Worm (Caenorhabditis elegans) whole organism, L4 larva: ENCODE measurements around the gene H12D21.5.

Source experiments
- D1046.2 ChIP-seq: fragments of 200-800 bp; sonication (Bioruptor generic); IDR thresholded peaks from 2 replicates; pipeline ENCODE4 v1.3.6; 2022; ENCODE audit warnings: missing genetic modification characterization, missing compliant biosample characterization
- Y105C5A.15 ChIP-seq: fragments of 200-800 bp; sonication (Bioruptor generic); IDR thresholded peaks from 2 replicates; pipeline ENCODE4 v1.3.6; 2022; ENCODE audit warnings: missing genetic modification characterization, missing compliant biosample characterization
- ZK546.5 ChIP-seq, 2 experiments: sonication (generic microtip); optimal IDR thresholded peaks; 2 replicates each; lab custom pipeline; 2017; ENCODE audit warnings: missing biosample characterization in 2 of 2, missing genetic modification characterization in 2 of 2
- aha-1 ChIP-seq: fragments of 150-350 bp; peaks from one replicate; lab custom pipeline; 2014; ENCODE audit warnings: missing biosample characterization, missing genetic modification characterization
- attf-4 ChIP-seq: sonication (generic microtip); optimal IDR thresholded peaks from 3 replicates; lab custom pipeline; 2017; ENCODE audit warnings: missing biosample characterization, missing genetic modification characterization
- ceh-32 ChIP-seq: sonication (generic microtip); optimal IDR thresholded peaks from 2 replicates; lab custom pipeline; 2016; ENCODE audit warnings: mild to moderate bottlenecking, missing genetic modification characterization, missing compliant biosample characterization; ENCODE audit not compliant: poor library complexity
- ceh-44 ChIP-seq: fragments of 200-800 bp; sonication (Bioruptor generic); IDR thresholded peaks from 2 replicates; pipeline ENCODE4 v1.3.6; 2022; ENCODE audit warnings: missing genetic modification reagents, missing genetic modification characterization, missing compliant biosample characterization
- ctbp-1 ChIP-seq: fragments of 200-800 bp; sonication (Bioruptor generic); IDR thresholded peaks from 2 replicates; pipeline ENCODE4 v1.3.6; 2022; ENCODE audit warnings: missing genetic modification reagents, missing genetic modification characterization, missing compliant biosample characterization
- daf-12 ChIP-seq: fragments of 150-350 bp; optimal IDR thresholded peaks from 2 replicates; lab custom pipeline; 2014; ENCODE audit warnings: missing biosample characterization, missing genetic modification reagents, missing genetic modification characterization
- daf-16 ChIP-seq, 3 experiments: sonication (generic microtip); optimal IDR thresholded peaks; 2 replicates each; lab custom pipeline; 2016 to 2017; ENCODE audit warnings: missing genetic modification characterization in 3 of 3, missing genetic modification reagents in 3 of 3, mild to moderate bottlenecking in 2 of 3, missing compliant biosample characterization in 2 of 3, missing biosample characterization in 1 of 3, moderate library complexity in 1 of 3
- daf-8 ChIP-seq: fragments of 200-800 bp; sonication (Bioruptor generic); IDR thresholded peaks from 2 replicates; pipeline ENCODE4 v1.3.6; 2022; ENCODE audit warnings: missing genetic modification characterization, missing compliant biosample characterization
- dmd-6 ChIP-seq: fragments of 200-800 bp; sonication (Bioruptor generic); IDR thresholded peaks from 2 replicates; pipeline ENCODE4 v1.3.6; 2022; ENCODE audit warnings: missing genetic modification reagents, missing genetic modification characterization, missing compliant biosample characterization
- duxl-1 ChIP-seq: sonication (generic microtip); optimal IDR thresholded peaks from 2 replicates; lab custom pipeline; 2016; ENCODE audit warnings: mild to moderate bottlenecking, missing genetic modification characterization, moderate library complexity, missing compliant biosample characterization; ENCODE audit not compliant: poor library complexity
- egl-27 ChIP-seq: sonication (generic microtip); optimal IDR thresholded peaks from 3 replicates; lab custom pipeline; 2017; ENCODE audit warnings: missing biosample characterization, missing genetic modification reagents, missing genetic modification characterization
- hif-1 ChIP-seq, 2 experiments: sonication (generic microtip); optimal IDR thresholded peaks; 2 replicates each; lab custom pipeline; 2016 to 2017; ENCODE audit warnings: missing compliant biosample characterization in 2 of 2, missing genetic modification characterization in 2 of 2, missing genetic modification reagents in 2 of 2, missing genotype in 2 of 2, mild to moderate bottlenecking in 1 of 2
- hlh-11 ChIP-seq: fragments of 200-800 bp; sonication (Bioruptor generic); optimal IDR thresholded peaks from 2 replicates; lab custom pipeline; 2018; ENCODE audit warnings: mild to moderate bottlenecking, missing genetic modification characterization, missing compliant biosample characterization
- jun-1 ChIP-seq: fragments of 150-350 bp; optimal IDR thresholded peaks from 2 replicates; lab custom pipeline; 2014; ENCODE audit warnings: missing biosample characterization, missing genetic modification reagents, missing genetic modification characterization
- lin-1 ChIP-seq: fragments of 200-800 bp; sonication (Bioruptor generic); IDR thresholded peaks from 2 replicates; pipeline ENCODE4 v1.3.6; 2022; ENCODE audit warnings: missing genetic modification reagents, missing genetic modification characterization, missing compliant biosample characterization
- lin-15B ChIP-seq: fragments of 150-350 bp; sonication (generic microtip); optimal IDR thresholded peaks from 3 replicates; lab custom pipeline; 2014; ENCODE audit warnings: missing biosample characterization, missing genetic modification characterization
- lin-29 ChIP-seq: fragments of 200-800 bp; sonication (Bioruptor generic); IDR thresholded peaks from 2 replicates; pipeline ENCODE4 v1.3.6; 2022; ENCODE audit warnings: missing genetic modification reagents, missing genetic modification characterization, missing compliant biosample characterization
- lir-3 ChIP-seq: sonication (generic microtip); optimal IDR thresholded peaks from 2 replicates; lab custom pipeline; 2016; ENCODE audit warnings: mild to moderate bottlenecking, missing genetic modification characterization, missing compliant biosample characterization
- mdl-1 ChIP-seq, 2 experiments: fragments of 150-350 bp in 1 of 2; sonication (generic microtip) in 1 of 2; optimal IDR thresholded peaks; 2 replicates each; lab custom pipeline; 2014 to 2017; ENCODE audit warnings: missing biosample characterization in 2 of 2, missing genetic modification characterization in 2 of 2
- mdt-29 ChIP-seq: fragments of 200-800 bp; sonication (Bioruptor generic); IDR thresholded peaks from 2 replicates; pipeline ENCODE4 v1.3.6; 2022; ENCODE audit warnings: missing genetic modification reagents, missing genetic modification characterization, missing compliant biosample characterization
- mes-2 ChIP-seq: sonication (generic microtip); optimal IDR thresholded peaks from 2 replicates; lab custom pipeline; 2016; ENCODE audit warnings: missing genotype, mild to moderate bottlenecking, missing genetic modification characterization, missing compliant biosample characterization; ENCODE audit not compliant: poor library complexity, severe bottlenecking
- mxl-2 ChIP-seq: fragments of 200-800 bp; sonication (Bioruptor generic); conservative IDR thresholded peaks from 2 replicates; pipeline ENCODE4 v1.3.6; 2022; ENCODE audit warnings: missing genetic modification reagents, missing genetic modification characterization, missing compliant biosample characterization
- mxl-3 ChIP-seq: fragments of 200-800 bp; sonication (Bioruptor generic); optimal IDR thresholded peaks from 2 replicates; lab custom pipeline; 2018; ENCODE audit warnings: mild to moderate bottlenecking, missing genetic modification characterization, missing compliant biosample characterization
- nhr-10 ChIP-seq: fragments of 150-350 bp; optimal IDR thresholded peaks from 2 replicates; lab custom pipeline; 2014; ENCODE audit warnings: missing biosample characterization, missing genetic modification characterization
- nhr-11 ChIP-seq: fragments of 150-350 bp; optimal IDR thresholded peaks from 2 replicates; lab custom pipeline; 2014; ENCODE audit warnings: missing biosample characterization, missing genetic modification characterization
- nhr-111 ChIP-seq: fragments of 200-800 bp; sonication (Bioruptor generic); optimal IDR thresholded peaks from 2 replicates; lab custom pipeline; 2018; ENCODE audit warnings: mild to moderate bottlenecking, missing genetic modification characterization, missing compliant biosample characterization
- nhr-25 ChIP-seq: sonication (generic microtip); optimal IDR thresholded peaks from 2 replicates; lab custom pipeline; 2017; ENCODE audit warnings: missing genetic modification characterization, mild to moderate bottlenecking, missing compliant biosample characterization, antibody characterized with exemption, moderate library complexity, borderline replicate concordance; ENCODE audit not compliant: insufficient read depth
- nhr-28 ChIP-seq: fragments of 150-350 bp; optimal IDR thresholded peaks from 2 replicates; lab custom pipeline; 2014; ENCODE audit warnings: missing biosample characterization, missing genetic modification characterization
- nhr-48 ChIP-seq: sonication (generic microtip); optimal IDR thresholded peaks from 2 replicates; lab custom pipeline; 2016; ENCODE audit warnings: mild to moderate bottlenecking, missing genetic modification characterization, missing compliant biosample characterization
- nhr-6 ChIP-seq: fragments of 150-350 bp; optimal IDR thresholded peaks from 2 replicates; lab custom pipeline; 2014; ENCODE audit warnings: missing biosample characterization, missing genetic modification characterization
- nhr-77 ChIP-seq: fragments of 150-350 bp; optimal IDR thresholded peaks from 2 replicates; lab custom pipeline; 2014; ENCODE audit warnings: missing biosample characterization, missing genetic modification characterization
- pha-4 ChIP-seq, 2 experiments: fragments of 150-350 bp in 1 of 2; fragments of 200-800 bp in 1 of 2; sonication (Bioruptor generic) in 1 of 2; IDR thresholded peaks in 1 of 2; optimal IDR thresholded peaks in 1 of 2; 2 replicates each; pipeline versions ENCODE4 v1.3.6 to Lab custom; 2014 to 2022; ENCODE audit warnings: missing genetic modification characterization in 2 of 2, missing genetic modification reagents in 2 of 2, missing biosample characterization in 1 of 2, missing compliant biosample characterization in 1 of 2
- php-3 ChIP-seq: fragments of 200-800 bp; sonication (Bioruptor generic); IDR thresholded peaks from 2 replicates; pipeline ENCODE4 v1.3.6; 2022; ENCODE audit warnings: missing genetic modification reagents, missing genetic modification characterization, missing compliant biosample characterization
- saeg-2 ChIP-seq: fragments of 200-800 bp; sonication (Bioruptor generic); IDR thresholded peaks from 2 replicates; pipeline ENCODE4 v1.3.6; 2022; ENCODE audit warnings: missing genetic modification reagents, missing genetic modification characterization, missing compliant biosample characterization
- skn-1 ChIP-seq: fragments of 150-350 bp; optimal IDR thresholded peaks from 2 replicates; lab custom pipeline; 2014; ENCODE audit warnings: missing biosample characterization, missing genetic modification characterization
- snpc-4 ChIP-seq: fragments of 150-350 bp; optimal IDR thresholded peaks from 2 replicates; lab custom pipeline; 2014; ENCODE audit warnings: missing biosample characterization, missing genetic modification characterization
- tra-1 ChIP-seq: fragments of 200-800 bp; sonication (Bioruptor generic); IDR thresholded peaks from 2 replicates; pipeline ENCODE4 v1.3.6; 2022; ENCODE audit warnings: missing genetic modification reagents, missing genetic modification characterization, missing compliant biosample characterization
- unc-62 ChIP-seq, 3 experiments: fragments of 150-350 bp in 1 of 3; sonication (generic microtip); optimal IDR thresholded peaks in 2 of 3; peaks in 1 of 3; 1 replicate in 1 of 3; 2 replicates in 2 of 3; lab custom pipeline; 2014 to 2017; ENCODE audit warnings: missing biosample characterization in 3 of 3, missing genetic modification characterization in 3 of 3, missing genetic modification reagents in 3 of 3, missing genotype in 1 of 3
- zfp-2 ChIP-seq: sonication (generic microtip); optimal IDR thresholded peaks from 2 replicates; lab custom pipeline; 2016; ENCODE audit warnings: mild to moderate bottlenecking, missing genetic modification characterization, missing compliant biosample characterization

H12D21.5 gene

ce11 chrV:14852620-14853019 is 41.2 kb upstream of the H12D21.5 start:
- TF ChIP-seq nhr-11 (tag; lab: Kevin White, UChicago) = no peak
- TF ChIP-seq egl-27 (tag; lab: Kevin White, UChicago) = no peak
- TF ChIP-seq ceh-44 (GFP tag; lab: Robert Waterston, UW) = no peak
- peak; percentile 90 for TF ChIP-seq aha-1
- no peak for TF ChIP-seq saeg-2 (GFP tag; lab: Robert Waterston, UW)
- TF ChIP-seq lir-3 = no peak
- peak in 1 of 2 experiments; percentile 85 for TF ChIP-seq unc-62 (GFP tag; optimal IDR thresholded peaks at IDR 0.05 in 1 of 2; lab: Kevin White, UChicago)
- no peak for TF ChIP-seq unc-62 (tag; optimal IDR thresholded peaks at IDR 0.05; lab: Kevin White, UChicago)
- no peak for TF ChIP-seq php-3 (GFP tag; lab: Robert Waterston, UW)
- no peak for TF ChIP-seq daf-8 (GFP tag; lab: Robert Waterston, UW)
- no peak for TF ChIP-seq mxl-2
- TF ChIP-seq nhr-6 (tag; lab: Kevin White, UChicago) = no peak
- TF ChIP-seq hlh-11 (tag; lab: Kevin White, UChicago) = no peak
- TF ChIP-seq mdt-29 (GFP tag; lab: Robert Waterston, UW) = no peak
- TF ChIP-seq Y105C5A.15 (GFP tag; lab: Robert Waterston, UW) = no peak
- no peak for TF ChIP-seq nhr-111 (GFP tag; lab: Kevin White, UChicago)

ce11 chrV:14853739-14854138 is 40.1 kb upstream of the H12D21.5 start:
- TF ChIP-seq mxl-2 (peak; percentile 83), nhr-77 (tag; lab: Kevin White, UChicago) (no peak), mxl-3 (GFP tag; lab: Kevin White, UChicago) (no peak), dmd-6 (GFP tag; lab: Robert Waterston, UW) (peak; percentile 86)

ce11 chrV:14854261-14854660 is 39.5 kb upstream of the H12D21.5 start:
- TF ChIP-seq dmd-6 (GFP tag; lab: Robert Waterston, UW) = 0 out of 2 replicates have a peak, but pooled peaks have one; percentile 21
- no peak for TF ChIP-seq mdl-1 (tag; optimal IDR thresholded peaks at IDR 0.05; lab: Kevin White, UChicago)
- TF ChIP-seq mes-2 (tag; lab: Kevin White, UChicago) = no peak
- TF ChIP-seq nhr-10 (tag; lab: Kevin White, UChicago) = no peak
- peak; percentile 72 for TF ChIP-seq aha-1
- TF ChIP-seq zfp-2 (tag; lab: Kevin White, UChicago) = no peak
- no peak for TF ChIP-seq lir-3
- no peak for TF ChIP-seq ctbp-1 (GFP tag; lab: Robert Waterston, UW)
- no peak for TF ChIP-seq Y105C5A.15 (GFP tag; lab: Robert Waterston, UW)
- no peak for TF ChIP-seq ZK546.5 (tag; optimal IDR thresholded peaks at IDR 0.05; lab: Kevin White, UChicago)
- TF ChIP-seq D1046.2 (GFP tag; lab: Robert Waterston, UW) = no peak
- no peak for TF ChIP-seq skn-1 (tag; lab: Kevin White, UChicago)
- TF ChIP-seq php-3 (GFP tag; lab: Robert Waterston, UW) = no peak

- TF ChIP-seq nhr-48 = peak; percentile 15
- peak; percentile 59; the same call in 1 of the 2 replicates for TF ChIP-seq ctbp-1 (GFP tag; lab: Robert Waterston, UW)
- TF ChIP-seq daf-12 (tag; lab: Kevin White, UChicago) = no peak
- peak; percentile 8 for TF ChIP-seq nhr-28
- TF ChIP-seq attf-4 = no peak
- peak; percentile 28 for TF ChIP-seq snpc-4 (tag; lab: Kevin White, UChicago)
- no peak for TF ChIP-seq hif-1 (tag; optimal IDR thresholded peaks at IDR 0.05; lab: Kevin White, UChicago)
- 0 out of 2 replicates have a peak, but pooled peaks have one; percentile 22 for TF ChIP-seq tra-1 (GFP tag; lab: Robert Waterston, UW)
- TF ChIP-seq pha-4 (GFP tag; IDR thresholded peaks at IDR 0.05; lab: Robert Waterston, UW) = peak; percentile 71; the same call in 1 of the 2 replicates
- no peak for TF ChIP-seq pha-4 (tag; optimal IDR thresholded peaks at IDR 0.05; lab: Kevin White, UChicago)
- TF ChIP-seq nhr-77 (tag; lab: Kevin White, UChicago) = peak; percentile 6
- TF ChIP-seq lin-29 (GFP tag; lab: Robert Waterston, UW) = peak; percentile 48; the same call in 1 of the 2 replicates
- TF ChIP-seq lin-15B = no peak
- peak; percentile 14 for TF ChIP-seq mxl-3 (GFP tag; lab: Kevin White, UChicago)
- no peak for TF ChIP-seq jun-1 (tag; lab: Kevin White, UChicago)
- no peak for TF ChIP-seq nhr-25 (tag; lab: Kevin White, UChicago)
- peak; percentile 48; the same call in 1 of the 2 replicates for TF ChIP-seq lin-1 (GFP tag; lab: Robert Waterston, UW)
- TF ChIP-seq daf-16 (GFP tag; optimal IDR thresholded peaks at IDR 0.05; lab: Kevin White, UChicago) = peak in 1 of 2 experiments; percentile 37
- TF ChIP-seq daf-16 (tag; optimal IDR thresholded peaks at IDR 0.05; lab: Kevin White, UChicago) = peak; percentile 66
- peak; percentile 48 for TF ChIP-seq duxl-1 (tag; lab: Kevin White, UChicago)
- TF ChIP-seq mxl-2 = 0 out of 2 replicates have a peak, but pooled peaks have one; percentile 32
- no peak for TF ChIP-seq aha-1
- no peak for TF ChIP-seq ceh-32 (tag; lab: Kevin White, UChicago)
Measured at ce11 chrV:14855626-14856025, 38.2 kb upstream of the H12D21.5 start.
